Worm (Caenorhabditis elegans): ENCODE results near the gene igdb-2.
"Not testable (repeated sequence)": the region's sequence is repeated elsewhere in the genome, so short reads cannot be mapped to it uniquely, and the experiment has no call there.

- not testable (repeated sequence) for TF ChIP-seq unc-62 (GFP tag; optimal IDR thresholded peaks at IDR 0.05); ztf-11 (tag; optimal IDR thresholded peaks at IDR 0.05); ZK546.5 (tag; optimal IDR thresholded peaks at IDR 0.05); Y55F3AM.14 (GFP tag; optimal IDR thresholded peaks at IDR 0.05); unc-39 (tag; optimal IDR thresholded peaks at IDR 0.05); nhr-237 (tag; optimal IDR thresholded peaks at IDR 0.05); egl-27 (tag; optimal IDR thresholded peaks at IDR 0.05); snpc-4 (tag; optimal IDR thresholded peaks at IDR 0.05); nhr-11 (tag; optimal IDR thresholded peaks at IDR 0.05)
These were observed 16.0 kb downstream of the igdb-2 start, which contains the start of gene T04A11.4 for ce11 chrIV:12484479-12484878.
